Worm (Caenorhabditis elegans) whole organism, L4/young adult: ENCODE measurements around the gene D1054.10.
A peak's percentile ranks its signal among the peaks of the same experiment; 100 is the strongest.

Source experiments
- W03F9.2 ChIP-seq: fragments of 150-350 bp; optimal IDR thresholded peaks from 2 replicates; lab custom pipeline; 2014; ENCODE audit warnings: missing biosample characterization, missing genetic modification characterization
- dao-5 ChIP-seq: sonication (generic microtip); optimal IDR thresholded peaks from 2 replicates; lab custom pipeline; 2016; ENCODE audit warnings: missing genotype, missing genetic modification characterization, moderate library complexity, missing compliant biosample characterization
- him-1 ChIP-seq: sonication (generic microtip); optimal IDR thresholded peaks from 2 replicates; lab custom pipeline; 2016; ENCODE audit warnings: missing genotype, missing genetic modification reagents, missing genetic modification characterization, missing compliant biosample characterization

D1054.10 gene

DNA sequence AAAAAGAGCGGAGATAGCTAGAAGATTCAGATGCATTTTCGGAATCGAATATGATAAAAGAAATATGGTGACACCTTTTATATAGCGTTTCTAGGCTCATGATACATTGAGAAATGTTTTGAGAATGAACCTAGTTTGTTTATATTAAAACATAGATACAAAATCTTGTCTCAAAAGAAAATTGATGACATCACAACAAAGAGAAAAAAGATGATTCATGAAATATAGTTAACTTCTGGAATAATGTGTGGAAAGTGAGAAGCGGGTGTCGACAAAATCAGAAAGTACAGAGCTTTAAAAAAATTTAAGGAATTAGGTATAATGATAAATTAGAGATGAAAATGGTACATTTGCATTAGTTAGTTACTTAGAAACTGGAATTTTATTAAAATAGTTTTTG, at the start of gene D1054.10:
D1054.10 (minus strand) TSS at position 101 of the 400 bp plus-strand sequence.
- TF ChIP-seq W03F9.2 (tag; lab: Kevin White, UChicago) (no peak), him-1 (no peak), dao-5 (tag; lab: Kevin White, UChicago) (no peak)

DNA sequence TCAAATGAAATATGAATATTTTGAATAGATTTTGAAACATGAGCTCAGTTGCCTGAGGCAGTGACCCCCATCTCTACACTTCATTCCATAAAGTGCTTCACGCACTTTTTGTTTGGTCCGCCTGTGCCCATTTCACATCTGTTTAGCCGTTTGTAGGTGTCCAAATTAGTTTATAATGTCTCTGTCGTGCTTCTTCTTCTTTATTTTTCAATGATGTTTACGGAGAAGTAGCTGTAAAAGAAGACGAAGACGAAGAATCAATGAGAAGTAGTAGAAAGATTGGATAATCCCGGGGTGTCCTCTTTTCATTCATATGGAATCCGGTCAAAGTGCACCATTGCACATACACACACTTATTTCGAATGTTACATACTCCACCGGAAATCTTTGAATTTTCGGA, 46.7 kb upstream of the D1054.10 start:
- TF ChIP-seq W03F9.2 (tag; lab: Kevin White, UChicago) = no peak
- TF ChIP-seq dao-5 (tag; lab: Kevin White, UChicago) = no peak

DNA sequence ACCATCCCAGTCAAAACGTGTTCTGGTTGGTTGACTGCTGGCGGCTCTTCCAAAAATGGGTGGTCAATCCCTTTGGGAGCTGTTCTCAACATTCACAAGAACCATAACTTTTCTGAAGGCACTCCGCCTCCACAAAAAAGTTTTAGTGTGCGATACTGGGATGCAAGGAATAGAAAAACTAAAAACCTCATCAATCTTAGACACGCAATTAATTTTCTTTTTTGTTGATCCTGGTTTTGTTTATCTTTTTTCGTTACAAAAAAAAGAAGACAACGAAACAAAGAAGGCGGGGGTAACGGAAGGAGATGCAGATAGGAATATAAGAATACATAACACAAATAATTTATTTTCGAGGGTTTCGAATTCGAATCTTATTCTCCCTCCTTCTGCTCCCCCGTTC, 45.5 kb upstream of the D1054.10 start:
- no peak for TF ChIP-seq dao-5 (tag; lab: Kevin White, UChicago)
- no peak for TF ChIP-seq W03F9.2 (tag; lab: Kevin White, UChicago)
- no peak for TF ChIP-seq him-1

DNA sequence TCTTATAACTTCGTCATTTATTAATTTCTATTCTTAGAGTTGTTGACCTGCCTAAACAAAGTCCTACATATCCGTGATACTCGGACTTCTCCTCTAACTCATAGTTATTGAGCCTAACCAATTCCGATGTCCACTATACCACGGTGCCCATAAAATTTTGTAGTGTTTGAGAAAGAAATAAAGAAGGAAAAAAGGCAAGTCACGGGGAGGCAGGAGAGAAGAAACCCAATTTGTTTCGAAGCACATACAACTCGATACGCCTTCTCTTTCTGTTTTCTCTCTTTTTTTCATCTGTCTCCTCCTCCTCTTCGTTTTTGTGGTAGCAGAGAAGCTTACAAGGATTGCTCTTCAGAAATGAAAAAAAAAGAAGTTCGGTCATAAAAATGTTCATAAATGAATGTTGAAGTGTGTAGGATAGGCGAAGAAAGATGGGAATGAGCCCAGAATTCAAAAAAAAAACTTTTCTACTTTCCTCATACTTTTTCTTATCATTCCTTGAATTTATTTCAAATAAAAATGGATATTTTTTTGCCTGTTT, 42.1 kb upstream of the D1054.10 start:
- TF ChIP-seq him-1 (no peak), dao-5 (tag; lab: Kevin White, UChicago) (no peak), W03F9.2 (tag; lab: Kevin White, UChicago) (no peak)

DNA sequence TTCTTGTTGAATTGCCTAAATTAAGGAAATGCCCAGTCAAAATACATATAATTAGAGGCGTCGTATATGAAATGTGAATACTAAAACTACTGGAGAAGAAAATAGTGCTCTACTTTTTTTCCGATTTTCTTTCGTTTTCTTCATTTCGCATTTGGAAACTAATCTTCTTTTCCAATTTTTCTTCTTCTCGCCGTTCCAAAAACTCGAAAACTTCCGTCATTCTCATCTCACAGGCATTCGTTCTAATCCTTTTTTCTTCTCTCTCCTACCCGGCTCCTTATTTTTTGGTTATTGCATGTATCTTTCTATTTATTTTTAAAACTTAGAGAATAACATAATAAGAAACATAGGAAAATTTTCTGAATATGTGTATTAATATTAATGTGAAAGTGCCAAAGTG, 40.2 kb upstream of the D1054.10 start:
- TF ChIP-seq dao-5 (tag; lab: Kevin White, UChicago) (no peak), W03F9.2 (tag; lab: Kevin White, UChicago) (no peak), him-1 (no peak)

- TF ChIP-seq him-1 = no peak
- TF ChIP-seq W03F9.2 (tag; lab: Kevin White, UChicago) = no peak
- no peak for TF ChIP-seq dao-5 (tag; lab: Kevin White, UChicago)
These were observed 32.0 kb upstream of the D1054.10 start, which contains the start of gene nrx-1 for ce11 chrV:10824711-10825110. nrx-1 (plus strand) TSS chrV:10825011.

- no peak for TF ChIP-seq W03F9.2 (tag; lab: Kevin White, UChicago)
- no peak for TF ChIP-seq dao-5 (tag; lab: Kevin White, UChicago)
- TF ChIP-seq him-1 = no peak
These were observed 25.8 kb upstream of the D1054.10 start for ce11 chrV:10818498-10818897.

DNA sequence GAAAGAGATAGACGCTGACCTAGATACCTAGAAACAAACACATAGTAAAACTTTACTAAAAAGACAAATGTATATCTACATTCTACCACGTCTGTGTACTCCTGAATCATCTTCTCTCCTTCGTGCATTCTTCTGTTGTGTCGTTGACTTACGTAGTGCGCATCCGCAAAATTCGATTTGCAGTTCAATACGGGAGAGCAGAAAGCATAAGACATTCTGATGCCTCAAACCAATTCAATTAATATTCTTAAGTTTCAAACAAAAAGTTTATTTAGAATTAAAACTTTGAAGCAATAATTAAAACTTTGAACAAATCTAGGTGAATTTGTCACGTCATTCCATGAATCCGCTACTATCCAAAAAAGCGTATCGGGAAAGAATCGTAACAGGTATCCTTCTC, 24.2 kb upstream of the D1054.10 start:
- TF ChIP-seq dao-5 (tag; lab: Kevin White, UChicago) = no peak
- no peak for TF ChIP-seq him-1
- no peak for TF ChIP-seq W03F9.2 (tag; lab: Kevin White, UChicago)

- TF ChIP-seq dao-5 (tag; lab: Kevin White, UChicago) (no peak), W03F9.2 (tag; lab: Kevin White, UChicago) (no peak), him-1 (no peak)
These were observed 21.7 kb upstream of the D1054.10 start for ce11 chrV:10814333-10814732.

- peak; percentile 21 for TF ChIP-seq W03F9.2 (tag; lab: Kevin White, UChicago)
- no peak for TF ChIP-seq dao-5 (tag; lab: Kevin White, UChicago)
These were observed 20.9 kb upstream of the D1054.10 start, which contains the start of the genes C29A12.1 and lig-1 for ce11 chrV:10813425-10814156. C29A12.1 (minus strand) TSS chrV:10813487. lig-1 (plus strand) TSS chrV:10814106.

DNA sequence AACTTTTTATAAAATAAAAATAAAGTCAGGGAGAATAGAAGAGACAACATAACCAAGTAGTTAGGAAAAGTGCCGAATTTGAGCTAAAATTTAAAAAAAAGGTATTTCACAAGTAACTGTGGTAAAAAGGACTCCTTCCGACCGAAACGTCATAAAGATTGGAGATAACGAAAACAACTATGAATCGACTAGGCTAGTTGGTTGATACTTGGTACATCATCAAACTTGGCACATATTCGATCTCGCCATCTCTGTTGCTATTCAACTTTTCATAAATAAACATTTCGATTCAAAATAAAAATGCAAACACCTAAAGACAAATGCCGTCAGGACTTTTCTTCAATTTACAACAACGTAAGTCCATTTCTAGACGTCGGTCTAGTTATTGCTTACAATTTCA, 19.1 kb upstream of the D1054.10 start, which contains the start of gene C29A12.22:
C29A12.22 (plus strand) TSS at position 301 of the 400 bp plus-strand sequence.
- TF ChIP-seq dao-5 (tag; lab: Kevin White, UChicago) (no peak), W03F9.2 (tag; lab: Kevin White, UChicago) (no peak), him-1 (no peak)

ce11 chrV:10807862-10808327, 15.2 kb upstream of the D1054.10 start, which contains the start of gene plrg-1:
plrg-1 (minus strand) TSS chrV:10807912.
- TF ChIP-seq him-1 (peak; percentile 33), dao-5 (tag; lab: Kevin White, UChicago) (peak; percentile 29), W03F9.2 (tag; lab: Kevin White, UChicago) (peak; percentile 92)

ce11 chrV:10805934-10806333, 13.3 kb upstream of the D1054.10 start, which contains the start of gene prp-38:
prp-38 (minus strand) TSS chrV:10806034.
- TF ChIP-seq W03F9.2 (tag; lab: Kevin White, UChicago) (no peak), dao-5 (tag; lab: Kevin White, UChicago) (no peak), him-1 (no peak)

ce11 chrV:10804374-10804773, 11.7 kb upstream of the D1054.10 start, which contains the start of gene secs-1:
secs-1 (minus strand) TSS chrV:10804474.
- TF ChIP-seq dao-5 (tag; lab: Kevin White, UChicago) (no peak), him-1 (no peak), W03F9.2 (tag; lab: Kevin White, UChicago) (no peak)
